Fruit fly (Drosophila melanogaster): ENCODE measurements around the gene CG14570.

Gene CG14570

dm6 chr3L:21738175-21739016, 8.1 kb upstream of the CG14570 start, which contains the start of gene CG14567 (continued):
- TF ChIP-seq eyg (GFP tag; optimal IDR thresholded peaks at IDR 0.05) (no peak), crc (GFP tag; optimal IDR thresholded peaks at IDR 0.05) (no peak), CG15601 (tag; optimal IDR thresholded peaks at IDR 0.05) (no peak), CG30020 (tag; optimal IDR thresholded peaks at IDR 0.05) (no peak), Asciz (GFP tag; optimal IDR thresholded peaks at IDR 0.05) (no peak), stwl (tag; optimal IDR thresholded peaks at IDR 0.05) (no peak), ttk (GFP tag; IDR thresholded peaks at IDR 0.05) (0 out of 2 replicates have a peak, but pooled peaks have one; percentile 27), CG8388 (GFP tag; optimal IDR thresholded peaks at IDR 0.05) (peak; percentile 31), schlank (tag; optimal IDR thresholded peaks at IDR 0.05) (no peak), nmo (GFP tag; optimal IDR thresholded peaks at IDR 0.05) (peak; percentile 35), CG3726 (GFP tag; IDR thresholded peaks at IDR 0.05) (no peak), Fer1 (GFP tag; optimal IDR thresholded peaks at IDR 0.05) (no peak), CG11085 (GFP tag; IDR thresholded peaks at IDR 0.05) (no peak), unpg (GFP tag; optimal IDR thresholded peaks at IDR 0.05) (peak; percentile 48), E2f1 (GFP tag; IDR thresholded peaks at IDR 0.05) (no peak), CG1792 (GFP tag; optimal IDR thresholded peaks at IDR 0.05) (no peak), CG11696 (GFP tag; IDR thresholded peaks at IDR 0.05) (no peak), Blimp-1 (GFP tag; optimal IDR thresholded peaks at IDR 0.05) (peak; percentile 51), CG17912 (GFP tag; optimal IDR thresholded peaks at IDR 0.05) (no peak), Camta (GFP tag; optimal IDR thresholded peaks at IDR 0.05) (peak; percentile 25), slbo (GFP tag; IDR thresholded peaks at IDR 0.05) (peak; percentile 63), Abd-B (GFP tag; optimal IDR thresholded peaks at IDR 0.05) (peak; percentile 56), CG10431 (GFP tag; optimal IDR thresholded peaks at IDR 0.05) (no peak), Deaf1 (tag; optimal IDR thresholded peaks at IDR 0.05) (no peak), CG11456 (GFP tag; IDR thresholded peaks at IDR 0.05) (no peak), CG4820 (GFP tag; optimal IDR thresholded peaks at IDR 0.05) (peak; percentile 1), CG18011 (GFP tag; optimal IDR thresholded peaks at IDR 0.05) (no peak), gsb-n (tag; optimal IDR thresholded peaks at IDR 0.05) (no peak), Chrac-16 (GFP tag; optimal IDR thresholded peaks at IDR 0.05) (peak; percentile 12), crol (GFP tag; IDR thresholded peaks at IDR 0.05) (no peak), CG32772 (GFP tag; IDR thresholded peaks at IDR 0.05) (peak; percentile 51; the same call in 1 of the 2 replicates), tx (GFP tag; optimal IDR thresholded peaks at IDR 0.05) (no peak), Med (GFP tag) (peak; percentile 47), Hand (GFP tag; optimal IDR thresholded peaks at IDR 0.05) (no peak), CG16815 (GFP tag; optimal IDR thresholded peaks at IDR 0.05) (no peak), CG10979 (tag; optimal IDR thresholded peaks at IDR 0.05) (peak; percentile 29), gfzf (GFP tag; optimal IDR thresholded peaks at IDR 0.05) (no peak), nerfin-1 (tag; optimal IDR thresholded peaks at IDR 0.05) (no peak), hb (GFP tag; IDR thresholded peaks at IDR 0.05; ENCODE audit: partially characterized antibody) (no peak), Side (GFP tag; optimal IDR thresholded peaks at IDR 0.05) (no peak), CG12219 (GFP tag; optimal IDR thresholded peaks at IDR 0.05) (no peak), CG8924 (tag; optimal IDR thresholded peaks at IDR 0.05) (peak; percentile 1), chinmo (GFP tag; IDR thresholded peaks at IDR 0.05; ENCODE audit: partially characterized antibody) (no peak), CG12155 (GFP tag; optimal IDR thresholded peaks at IDR 0.05) (no peak), Hr51 (GFP tag; optimal IDR thresholded peaks at IDR 0.05) (peak in 1 of 2 experiments; percentile 59), HmgZ (tag; optimal IDR thresholded peaks at IDR 0.05) (no peak), CG18619 (GFP tag; optimal IDR thresholded peaks at IDR 0.05) (no peak), tap (tag; optimal IDR thresholded peaks at IDR 0.05) (peak; percentile 8), Doc2 (GFP tag; IDR thresholded peaks at IDR 0.05) (no peak)
